Fruit fly (Drosophila melanogaster) whole organism, embryonic: ENCODE measurements around the gene CG31551.

Experiments used
- CG10267 ChIP-seq: fragments of 200-800 bp; sonication (Bioruptor generic); optimal IDR thresholded peaks from 2 replicates; lab custom pipeline; 2018; ENCODE audit warnings: missing biosample characterization, mild to moderate bottlenecking, missing genetic modification characterization, moderate library complexity
- CG10431 ChIP-seq: fragments of 200-800 bp; sonication (Bioruptor generic); optimal IDR thresholded peaks from 3 replicates; lab custom pipeline; 2018; ENCODE audit warnings: missing biosample characterization, mild to moderate bottlenecking, missing genetic modification characterization
- CG11695 ChIP-seq: fragments of 200-800 bp; sonication (Bioruptor generic); IDR thresholded peaks from 3 replicates; pipeline ENCODE4 v1.3.6; 2022; ENCODE audit warnings: missing biosample characterization, missing genetic modification characterization
- CG12659 ChIP-seq: fragments of 200-800 bp; sonication (Bioruptor generic); optimal IDR thresholded peaks from 3 replicates; lab custom pipeline; 2017; ENCODE audit warnings: mild to moderate bottlenecking, missing biosample characterization, missing genetic modification reagents, missing genetic modification characterization
- CG13624 ChIP-seq: fragments of 200-800 bp; sonication (Bioruptor generic); optimal IDR thresholded peaks from 2 replicates; lab custom pipeline; 2016; ENCODE audit warnings: missing biosample characterization, missing genetic modification characterization
- CG15479 ChIP-seq: fragments of 200-800 bp; sonication (Bioruptor generic); optimal IDR thresholded peaks from 3 replicates; lab custom pipeline; 2019; ENCODE audit warnings: missing biosample characterization, mild to moderate bottlenecking, missing genetic modification characterization, moderate library complexity
- CG17186 ChIP-seq: fragments of 200-800 bp; sonication (Bioruptor generic); optimal IDR thresholded peaks from 3 replicates; lab custom pipeline; 2017; ENCODE audit warnings: missing biosample characterization, missing genetic modification reagents, missing genetic modification characterization
- CG17385 ChIP-seq: fragments of 200-800 bp; sonication (Bioruptor generic); optimal IDR thresholded peaks from 3 replicates; lab custom pipeline; 2018; ENCODE audit warnings: missing biosample characterization, mild to moderate bottlenecking, missing genetic modification characterization
- CG17612 ChIP-seq: fragments of 200-800 bp; sonication (Bioruptor generic); IDR thresholded peaks from 2 replicates; pipeline ENCODE4 v1.3.6; 2022; ENCODE audit warnings: missing biosample characterization, missing genetic modification characterization
- CG1792 ChIP-seq: fragments of 200-800 bp; sonication (Bioruptor generic); optimal IDR thresholded peaks from 2 replicates; lab custom pipeline; 2016; ENCODE audit warnings: missing biosample characterization, missing genetic modification characterization
- CG1832 ChIP-seq: fragments of 200-800 bp; sonication (Bioruptor generic); optimal IDR thresholded peaks from 2 replicates; lab custom pipeline; 2017; ENCODE audit warnings: missing biosample characterization, mild to moderate bottlenecking, missing genetic modification characterization, inconsistent platforms
- CG30020 ChIP-seq: fragments of 200-800 bp; optimal IDR thresholded peaks from 2 replicates; lab custom pipeline; 2019; ENCODE audit warnings: missing biosample characterization, mild to moderate bottlenecking, missing genetic modification characterization, moderate library complexity
- CG32532 ChIP-seq: fragments of 200-800 bp; sonication (Bioruptor generic); IDR thresholded peaks from 2 replicates; pipeline ENCODE4 v1.3.6; 2022; ENCODE audit warnings: missing biosample characterization, missing genetic modification characterization
- CG34422 ChIP-seq: fragments of 200-800 bp; sonication (Bioruptor generic); IDR thresholded peaks from 3 replicates; pipeline ENCODE4 v1.3.6; 2022; ENCODE audit warnings: missing biosample characterization, missing genetic modification characterization
- CG4360 ChIP-seq: fragments of 200-800 bp; sonication (Bioruptor generic); IDR thresholded peaks from 2 replicates; pipeline ENCODE4 v1.3.6; 2022; ENCODE audit warnings: missing biosample characterization, missing genetic modification characterization
- CG4854 ChIP-seq: fragments of 200-800 bp; sonication (Bioruptor generic); optimal IDR thresholded peaks from 2 replicates; lab custom pipeline; 2016; ENCODE audit warnings: missing biosample characterization, missing genetic modification characterization, inconsistent platforms
- CG6765 ChIP-seq: fragments of 200-800 bp; sonication (Bioruptor generic); optimal IDR thresholded peaks from 3 replicates; lab custom pipeline; 2017; ENCODE audit warnings: missing biosample characterization, mild to moderate bottlenecking, missing genetic modification characterization
- CG6854 ChIP-seq: fragments of 200-800 bp; sonication (Bioruptor generic); optimal IDR thresholded peaks from 3 replicates; lab custom pipeline; 2017; ENCODE audit warnings: missing biosample characterization, mild to moderate bottlenecking, missing genetic modification characterization
- CG7556 ChIP-seq: fragments of 200-800 bp; sonication (Bioruptor generic); optimal IDR thresholded peaks from 2 replicates; lab custom pipeline; 2017; ENCODE audit warnings: missing biosample characterization, mild to moderate bottlenecking, missing genetic modification characterization
- CG8089 ChIP-seq: fragments of 200-800 bp; sonication (Bioruptor generic); optimal IDR thresholded peaks from 3 replicates; lab custom pipeline; 2016; ENCODE audit warnings: missing biosample characterization, missing genetic modification characterization
- CG9727 ChIP-seq: fragments of 200-800 bp; sonication (Bioruptor generic); optimal IDR thresholded peaks from 3 replicates; lab custom pipeline; 2017; ENCODE audit warnings: missing biosample characterization, mild to moderate bottlenecking, missing genetic modification characterization
- CTCF ChIP-seq: fragments of 200-800 bp; sonication (Bioruptor generic); optimal IDR thresholded peaks from 2 replicates; lab custom pipeline; 2017; ENCODE audit warnings: missing biosample characterization, mild to moderate bottlenecking, missing genetic modification characterization, moderate library complexity
- Deaf1 ChIP-seq: fragments of 200-800 bp; optimal IDR thresholded peaks from 3 replicates; lab custom pipeline; 2019; ENCODE audit warnings: missing biosample characterization, mild to moderate bottlenecking, missing genetic modification characterization, moderate library complexity
- Ets65A ChIP-seq: fragments of 200-800 bp; sonication (Bioruptor generic); peaks from one replicate; lab custom pipeline; 2016; ENCODE audit warnings: missing biosample characterization, missing genetic modification characterization
- Fer1 ChIP-seq: fragments of 200-800 bp; sonication (Bioruptor generic); optimal IDR thresholded peaks from 2 replicates; lab custom pipeline; 2017; ENCODE audit warnings: missing biosample characterization, mild to moderate bottlenecking, missing genetic modification characterization
- HHEX ChIP-seq: fragments of 200-800 bp; sonication (Bioruptor generic); optimal IDR thresholded peaks from 3 replicates; lab custom pipeline; 2017; ENCODE audit warnings: missing biosample characterization, mild to moderate bottlenecking, missing genetic modification characterization, missing genetic modification reagents
- Hr78 ChIP-seq, 2 experiments: fragments of 200-800 bp in 1 of 2; fragments of >200 bp in 1 of 2; sonication (Bioruptor generic) in 1 of 2; optimal IDR thresholded peaks; 2 replicates each; lab custom pipeline; 2017 to 2019; ENCODE audit warnings: missing biosample characterization in 2 of 2, missing genetic modification characterization in 2 of 2, mild to moderate bottlenecking in 1 of 2, moderate library complexity in 1 of 2
- Kr ChIP-seq: fragments of 200-800 bp; sonication (Bioruptor generic); optimal IDR thresholded peaks from 2 replicates; lab custom pipeline; 2017; ENCODE audit warnings: missing biosample characterization, mild to moderate bottlenecking, missing genetic modification characterization
- Lim3 ChIP-seq: fragments of 200-800 bp; sonication (Bioruptor generic); IDR thresholded peaks from 2 replicates; pipeline ENCODE4 v1.3.6; 2022; ENCODE audit warnings: missing biosample characterization, missing genetic modification characterization
- MBD-R2 ChIP-seq: fragments of 200-800 bp; sonication (Bioruptor generic); IDR thresholded peaks from 2 replicates; pipeline ENCODE4 v1.3.6; 2022; ENCODE audit warnings: missing biosample characterization, missing genetic modification characterization
- MESR4 ChIP-seq: fragments of 200-800 bp; sonication (Bioruptor generic); optimal IDR thresholded peaks from 2 replicates; lab custom pipeline; 2018; ENCODE audit warnings: missing biosample characterization, mild to moderate bottlenecking, missing genetic modification characterization, moderate library complexity
- Med ChIP-seq: fragments of 200-800 bp; sonication (Bioruptor generic); peaks from one replicate; lab custom pipeline; 2016; ENCODE audit warnings: missing biosample characterization, missing genetic modification characterization, mild to moderate bottlenecking, inconsistent platforms, moderate library complexity
- PHDP ChIP-seq: fragments of 200-800 bp; sonication (Bioruptor generic); optimal IDR thresholded peaks from 3 replicates; lab custom pipeline; 2018; ENCODE audit warnings: missing biosample characterization, mild to moderate bottlenecking, missing genetic modification characterization, moderate library complexity
- Pdp1 ChIP-seq, 2 experiments: fragments of 200-800 bp; sonication (Bioruptor generic); optimal IDR thresholded peaks; 3 replicates each; lab custom pipeline; 2016; ENCODE audit warnings: missing biosample characterization in 2 of 2, missing genetic modification characterization in 2 of 2, mild to moderate bottlenecking in 1 of 2, moderate library complexity in 1 of 2
- Sry-β ChIP-seq: fragments of 200-800 bp; sonication (Bioruptor generic); optimal IDR thresholded peaks from 2 replicates; lab custom pipeline; 2018; ENCODE audit warnings: missing biosample characterization, mild to moderate bottlenecking, missing genetic modification characterization, moderate library complexity
- Tbp ChIP-seq: fragments of >200 bp; optimal IDR thresholded peaks from 2 replicates; lab custom pipeline; 2018; ENCODE audit warnings: missing biosample characterization, missing genetic modification characterization
- Trl ChIP-seq, 3 experiments: fragments of >200 bp in 2 of 3; fragments of 200-800 bp in 1 of 3; sonication (Bioruptor generic) in 1 of 3; optimal IDR thresholded peaks; 2 replicates in 1 of 3; 3 replicates in 2 of 3; lab custom pipeline; 2016 to 2017; ENCODE audit warnings: missing biosample characterization in 1 of 3, missing genetic modification characterization in 1 of 3
- crp ChIP-seq, 2 experiments: fragments of 200-800 bp; sonication (Bioruptor generic); optimal IDR thresholded peaks; 2 replicates in 1 of 2; 3 replicates in 1 of 2; lab custom pipeline; 2017; ENCODE audit warnings: missing biosample characterization in 2 of 2, missing genetic modification characterization in 2 of 2, mild to moderate bottlenecking in 1 of 2, moderate library complexity in 1 of 2
- insv ChIP-seq, 2 experiments: fragments of 200-800 bp; sonication (Bioruptor generic); optimal IDR thresholded peaks; 3 replicates each; lab custom pipeline; 2016 to 2018; ENCODE audit warnings: missing biosample characterization in 2 of 2, missing genetic modification characterization in 2 of 2
- lola ChIP-seq, 3 experiments: fragments of >200 bp in 2 of 3; fragments of 200-800 bp in 1 of 3; sonication (Bioruptor generic) in 1 of 3; optimal IDR thresholded peaks; 2 replicates each; lab custom pipeline; 2017 to 2019; ENCODE audit warnings: missing biosample characterization in 3 of 3, missing genetic modification characterization in 3 of 3, mild to moderate bottlenecking in 1 of 3, moderate library complexity in 1 of 3
- odd ChIP-seq: fragments of 200-800 bp; sonication (Bioruptor generic); optimal IDR thresholded peaks from 2 replicates; lab custom pipeline; 2017; ENCODE audit warnings: missing biosample characterization, mild to moderate bottlenecking, missing genetic modification characterization
- pho ChIP-seq: fragments of 200-800 bp; sonication (Bioruptor generic); optimal IDR thresholded peaks from 2 replicates; lab custom pipeline; 2016; ENCODE audit warnings: missing biosample characterization, missing genetic modification characterization
- repo ChIP-seq: fragments of 200-800 bp; sonication (Bioruptor generic); optimal IDR thresholded peaks from 2 replicates; lab custom pipeline; 2016; ENCODE audit warnings: missing biosample characterization, missing genetic modification characterization
- rib ChIP-seq: fragments of 200-800 bp; sonication (Bioruptor generic); IDR thresholded peaks from 2 replicates; pipeline ENCODE4 v1.3.6; 2022; ENCODE audit warnings: missing biosample characterization, missing genetic modification characterization
- ro ChIP-seq: fragments of 200-800 bp; sonication (Bioruptor generic); IDR thresholded peaks from 2 replicates; pipeline ENCODE4 v1.3.6; 2022; ENCODE audit warnings: missing biosample characterization, missing genetic modification characterization
- sd ChIP-seq: fragments of 200-800 bp; sonication (Bioruptor generic); optimal IDR thresholded peaks from 3 replicates; lab custom pipeline; 2018; ENCODE audit warnings: missing biosample characterization, mild to moderate bottlenecking, missing genetic modification characterization, moderate library complexity
- stwl ChIP-seq: fragments of 200-800 bp; sonication (Bioruptor generic); optimal IDR thresholded peaks from 3 replicates; lab custom pipeline; 2018; ENCODE audit warnings: missing biosample characterization, mild to moderate bottlenecking, missing genetic modification characterization, moderate library complexity
- yki ChIP-seq: fragments of >200 bp; optimal IDR thresholded peaks from 3 replicates; lab custom pipeline; 2018

CG31551 gene

dm6 chr3R:5611733-5612132, 15.9 kb upstream of the CG31551 start:
- TF ChIP-seq CG30020 (tag; lab: Kevin White, UChicago) (peak; percentile 1), sd (no peak), PHDP (tag; lab: Kevin White, UChicago) (no peak), crp (GFP tag; optimal IDR thresholded peaks at IDR 0.05; lab: Kevin White, UChicago) (peak in 1 of 2 experiments; percentile 77), yki (lab: Kevin White, UChicago) (no peak), Pdp1 (GFP tag; optimal IDR thresholded peaks at IDR 0.05; lab: Kevin White, UChicago) (peak in 1 of 2 experiments; percentile 23), CG12659 (GFP tag; lab: Kevin White, UChicago) (peak; percentile 17), CG4360 (GFP tag; lab: Robert Waterston, UW) (peak; percentile 65), Ets65A (GFP tag; lab: Kevin White, UChicago) (peak; percentile 63), ro (GFP tag; lab: Robert Waterston, UW) (no peak), Med (GFP tag; lab: Kevin White, UChicago) (peak; percentile 69), repo (no peak), CTCF (GFP tag; lab: Kevin White, UChicago) (peak; percentile 3), lola (GFP tag; optimal IDR thresholded peaks at IDR 0.05; lab: Kevin White, UChicago) (peak in 1 of 3 experiments; percentile 3), stwl (tag; lab: Kevin White, UChicago) (peak; percentile 31), HHEX (GFP tag; lab: Kevin White, UChicago) (peak; percentile 10), Lim3 (GFP tag; lab: Robert Waterston, UW) (no peak), Tbp (GFP tag; lab: Kevin White, UChicago) (no peak), MBD-R2 (GFP tag; lab: Robert Waterston, UW) (peak; percentile 41), rib (GFP tag; lab: Robert Waterston, UW) (0 out of 2 replicates have a peak, but pooled peaks have one; percentile 42), CG6765 (GFP tag; lab: Kevin White, UChicago) (no peak), CG17186 (GFP tag; lab: Kevin White, UChicago) (peak; percentile 6), CG10431 (GFP tag; lab: Kevin White, UChicago) (no peak), CG10267 (tag; lab: Kevin White, UChicago) (peak; percentile 80)

dm6 chr3R:5612372-5613113, 15.1 kb upstream of the CG31551 start, which contains the start of gene Rga:
Gene Rga, minus strand, starts transcription at chr3R:5613112.
- TF ChIP-seq MESR4 (GFP tag; lab: Kevin White, UChicago): peak; percentile 91
- no peak for TF ChIP-seq CG1792
- TF ChIP-seq CG17612 (GFP tag; lab: Robert Waterston, UW): no peak
- TF ChIP-seq CG7556: peak; percentile 5
- TF ChIP-seq CG13624 (GFP tag; lab: Kevin White, UChicago): peak; percentile 21
- TF ChIP-seq Trl (optimal IDR thresholded peaks at IDR 0.05; lab: Kevin White, UChicago): peak; percentile 78 to 81
- TF ChIP-seq Trl (GFP tag; optimal IDR thresholded peaks at IDR 0.05; lab: Kevin White, UChicago): no peak
- TF ChIP-seq CG15479 (GFP tag; lab: Kevin White, UChicago): peak; percentile 99
- TF ChIP-seq CG32532 (GFP tag; lab: Robert Waterston, UW): 0 out of 2 replicates have a peak, but pooled peaks have one; percentile 16
- peak; percentile 30 for TF ChIP-seq Med (GFP tag; lab: Kevin White, UChicago)
- TF ChIP-seq CG8089 (GFP tag; lab: Kevin White, UChicago): no peak
- TF ChIP-seq CG1832: peak; percentile 56
- peak; percentile 5 for TF ChIP-seq pho (GFP tag; lab: Kevin White, UChicago)
- TF ChIP-seq Hr78 (GFP tag; optimal IDR thresholded peaks at IDR 0.05; lab: Kevin White, UChicago): peak in 1 of 2 experiments; percentile 63
- peak; percentile 17 for TF ChIP-seq odd (GFP tag; lab: Kevin White, UChicago)
- TF ChIP-seq Sry-β (GFP tag; lab: Kevin White, UChicago): no peak
- TF ChIP-seq CG6854 (GFP tag; lab: Kevin White, UChicago): peak; percentile 6
- no peak for TF ChIP-seq Kr (GFP tag; lab: Kevin White, UChicago)
- TF ChIP-seq Deaf1: peak; percentile 83
- peak; percentile 20 for TF ChIP-seq Fer1
- peak; percentile 10 for TF ChIP-seq CG10431 (GFP tag; lab: Kevin White, UChicago)
- TF ChIP-seq insv (GFP tag; optimal IDR thresholded peaks at IDR 0.05; lab: Kevin White, UChicago): peak in 1 of 2 experiments; percentile 36
- peak; percentile 6; the same call in 1 of the 3 replicates for TF ChIP-seq CG34422
- peak; percentile 79 for TF ChIP-seq CG11695 (GFP tag; lab: Robert Waterston, UW)
- TF ChIP-seq CG4854 (GFP tag; lab: Kevin White, UChicago): no peak
- peak; percentile 95 for TF ChIP-seq CG17385 (GFP tag; lab: Kevin White, UChicago)
- TF ChIP-seq CG9727 (GFP tag; lab: Kevin White, UChicago): peak; percentile 42
